Worm (Caenorhabditis elegans) whole organism, early embryonic: ENCODE results near the gene sri-27.

Source experiments
- F13C5.2 ChIP-seq: sonication (generic microtip); optimal IDR thresholded peaks from 2 replicates; lab custom pipeline; 2017; ENCODE audit warnings: mild to moderate bottlenecking, missing genetic modification characterization, inconsistent platforms, missing compliant biosample characterization
- tbx-11 ChIP-seq: fragments of 200-800 bp; sonication (Bioruptor generic); IDR thresholded peaks from 2 replicates; pipeline ENCODE4 v1.3.6; 2022; ENCODE audit warnings: missing genetic modification characterization, missing compliant biosample characterization

- no peak for TF ChIP-seq F13C5.2
- TF ChIP-seq tbx-11 (GFP tag; lab: Robert Waterston, UW): no peak
Observed at ce11 chrV:1718232-1718631, 7.2 kb upstream of the sri-27 start.
